Worm (Caenorhabditis elegans): ENCODE measurements around the gene F41C6.4.

The F41C6.4 gene

ce11 chrX:6861564-6861963 is 13.1 kb downstream of the F41C6.4 start:
- no peak for TF ChIP-seq hmg-4 (GFP tag; optimal IDR thresholded peaks at IDR 0.05)
- TF ChIP-seq scrt-1 (GFP tag; IDR thresholded peaks at IDR 0.05), result no peak
- TF ChIP-seq F13C5.2 (tag; optimal IDR thresholded peaks at IDR 0.05), result no peak
- TF ChIP-seq ceh-36 (tag; optimal IDR thresholded peaks at IDR 0.05), result no peak

- TF ChIP-seq flt-1 (GFP tag; IDR thresholded peaks at IDR 0.05), result no peak
- no peak for TF ChIP-seq B0310.2 (tag; optimal IDR thresholded peaks at IDR 0.05)
- no peak for TF ChIP-seq hmg-4 (GFP tag; optimal IDR thresholded peaks at IDR 0.05)
- no peak for TF ChIP-seq scrt-1 (GFP tag; IDR thresholded peaks at IDR 0.05)
- TF ChIP-seq F13C5.2 (tag; optimal IDR thresholded peaks at IDR 0.05), result no peak
- no peak for TF ChIP-seq ceh-36 (tag; optimal IDR thresholded peaks at IDR 0.05)
- no peak for TF ChIP-seq ama-1 (optimal IDR thresholded peaks at IDR 0.05)
- TF ChIP-seq aly-1 (tag; optimal IDR thresholded peaks at IDR 0.05), result no peak
- no peak for TF ChIP-seq sea-1 (GFP tag; conservative IDR thresholded peaks at IDR 0.05)
- no peak for TF ChIP-seq ets-7 (tag; optimal IDR thresholded peaks at IDR 0.05)
- no peak for TF ChIP-seq tbx-11 (GFP tag; IDR thresholded peaks at IDR 0.05)
- TF ChIP-seq tra-4 (tag; optimal IDR thresholded peaks at IDR 0.05), result no peak
- no peak for TF ChIP-seq tbx-37 (GFP tag; conservative IDR thresholded peaks at IDR 0.05)
- no peak for TF ChIP-seq hmbx-1 (tag; optimal IDR thresholded peaks at IDR 0.05)
- no peak for TF ChIP-seq hnd-1 (tag; optimal IDR thresholded peaks at IDR 0.05)
- no peak for TF ChIP-seq ceh-13 (GFP tag; optimal IDR thresholded peaks at IDR 0.05)
- TF ChIP-seq pes-1 (GFP tag; IDR thresholded peaks at IDR 0.05), result no peak
These were observed 17.8 kb downstream of the F41C6.4 start for ce11 chrX:6856793-6857192.

- TF ChIP-seq pes-1 (GFP tag; IDR thresholded peaks at IDR 0.05), result no peak
- TF ChIP-seq scrt-1 (GFP tag; IDR thresholded peaks at IDR 0.05), result no peak
- TF ChIP-seq hmg-4 (GFP tag; optimal IDR thresholded peaks at IDR 0.05), result no peak
- TF ChIP-seq tbx-37 (GFP tag; conservative IDR thresholded peaks at IDR 0.05), result no peak
- TF ChIP-seq tra-4 (tag; optimal IDR thresholded peaks at IDR 0.05), result no peak
- TF ChIP-seq aly-1 (tag; optimal IDR thresholded peaks at IDR 0.05), result no peak
- TF ChIP-seq ceh-13 (GFP tag; optimal IDR thresholded peaks at IDR 0.05), result no peak
These were observed 21.3 kb downstream of the F41C6.4 start, which contains the start of gene rig-3 for ce11 chrX:6853318-6853717. TSS of gene rig-3 (plus strand) at chrX:6853618.

- TF ChIP-seq ceh-13 (GFP tag; optimal IDR thresholded peaks at IDR 0.05) (no peak), tbx-11 (GFP tag; IDR thresholded peaks at IDR 0.05) (no peak), ceh-36 (tag; optimal IDR thresholded peaks at IDR 0.05) (no peak), hmg-4 (GFP tag; optimal IDR thresholded peaks at IDR 0.05) (no peak), aly-1 (tag; optimal IDR thresholded peaks at IDR 0.05) (no peak), sea-1 (GFP tag; conservative IDR thresholded peaks at IDR 0.05) (no peak), flt-1 (GFP tag; IDR thresholded peaks at IDR 0.05) (no peak), tra-4 (tag; optimal IDR thresholded peaks at IDR 0.05) (no peak), B0310.2 (tag; optimal IDR thresholded peaks at IDR 0.05) (no peak), tbx-37 (GFP tag; conservative IDR thresholded peaks at IDR 0.05) (no peak)
These were observed 24.2 kb downstream of the F41C6.4 start for ce11 chrX:6850412-6850811.

ce11 chrX:6848596-6848995 is 26.0 kb downstream of the F41C6.4 start:
- no peak for TF ChIP-seq hmbx-1 (tag; optimal IDR thresholded peaks at IDR 0.05)
- TF ChIP-seq F13C5.2 (tag; optimal IDR thresholded peaks at IDR 0.05), result no peak
- no peak for TF ChIP-seq tbx-37 (GFP tag; conservative IDR thresholded peaks at IDR 0.05)
- TF ChIP-seq ets-7 (tag; optimal IDR thresholded peaks at IDR 0.05), result no peak
- no peak for TF ChIP-seq ama-1 (optimal IDR thresholded peaks at IDR 0.05)
- no peak for TF ChIP-seq B0310.2 (tag; optimal IDR thresholded peaks at IDR 0.05)
- TF ChIP-seq scrt-1 (GFP tag; IDR thresholded peaks at IDR 0.05), result no peak
- TF ChIP-seq ceh-36 (tag; optimal IDR thresholded peaks at IDR 0.05), result no peak
- TF ChIP-seq aly-1 (tag; optimal IDR thresholded peaks at IDR 0.05), result no peak
- no peak for TF ChIP-seq tbx-11 (GFP tag; IDR thresholded peaks at IDR 0.05)
- no peak for TF ChIP-seq flt-1 (GFP tag; IDR thresholded peaks at IDR 0.05)
- TF ChIP-seq pes-1 (GFP tag; IDR thresholded peaks at IDR 0.05), result no peak
- TF ChIP-seq hmg-4 (GFP tag; optimal IDR thresholded peaks at IDR 0.05), result no peak
- TF ChIP-seq sea-1 (GFP tag; conservative IDR thresholded peaks at IDR 0.05), result no peak
- TF ChIP-seq ceh-13 (GFP tag; optimal IDR thresholded peaks at IDR 0.05), result no peak

ce11 chrX:6845934-6846333 is 28.7 kb downstream of the F41C6.4 start, which contains the start of gene C53B7.2:
TSS of gene C53B7.2 (plus strand) at chrX:6846234.
- TF ChIP-seq pes-1 (GFP tag; IDR thresholded peaks at IDR 0.05) (no peak), hmbx-1 (tag; optimal IDR thresholded peaks at IDR 0.05) (no peak), tra-4 (tag; optimal IDR thresholded peaks at IDR 0.05) (no peak)

- no peak for TF ChIP-seq scrt-1 (GFP tag; IDR thresholded peaks at IDR 0.05)
- no peak for TF ChIP-seq hnd-1 (tag; optimal IDR thresholded peaks at IDR 0.05)
- no peak for TF ChIP-seq flt-1 (GFP tag; IDR thresholded peaks at IDR 0.05)
- TF ChIP-seq ceh-13 (GFP tag; optimal IDR thresholded peaks at IDR 0.05), result no peak
- no peak for TF ChIP-seq B0310.2 (tag; optimal IDR thresholded peaks at IDR 0.05)
- TF ChIP-seq ama-1 (optimal IDR thresholded peaks at IDR 0.05), result no peak
These were observed 30.1 kb downstream of the F41C6.4 start, which contains the start of gene C53B7.3 for ce11 chrX:6844394-6845072. TSS of gene C53B7.3 (plus strand) at chrX:6844755.

- TF ChIP-seq ama-1 (optimal IDR thresholded peaks at IDR 0.05), result no peak
- peak; percentile 42 for TF ChIP-seq F13C5.2 (tag; optimal IDR thresholded peaks at IDR 0.05)
These were observed 33.8 kb downstream of the F41C6.4 start, which contains the start of the genes glr-6 and asg-2 for ce11 chrX:6840670-6841308. TSS of gene glr-6 (minus strand) at chrX:6840720. TSS of gene asg-2 (plus strand) at chrX:6841258.
